Worm (Caenorhabditis elegans): ENCODE results near the gene rpn-1.

The rpn-1 gene

ce11 chrIV:6909863-6910733 is at the start of gene rpn-1, which contains the start of gene ribo-1:
TSS of gene rpn-1 (minus strand) at chrIV:6909913.
TSS of gene ribo-1 (plus strand) at chrIV:6910683.
- no peak for TF ChIP-seq unc-62 (GFP tag; optimal IDR thresholded peaks at IDR 0.05)

ce11 chrIV:6959483-6959882 is 49.8 kb upstream of the rpn-1 start:
- no peak for TF ChIP-seq unc-62 (GFP tag; optimal IDR thresholded peaks at IDR 0.05)

- no peak for TF ChIP-seq unc-62 (GFP tag; optimal IDR thresholded peaks at IDR 0.05)
Observed at ce11 chrIV:6958696-6959095, 49.0 kb upstream of the rpn-1 start.

- TF ChIP-seq unc-62 (GFP tag; optimal IDR thresholded peaks at IDR 0.05) = no peak
Observed at ce11 chrIV:6957341-6957740, 47.6 kb upstream of the rpn-1 start, which contains the start of gene jnk-1. TSS of gene jnk-1 (plus strand) at chrIV:6957641.

- no peak for TF ChIP-seq unc-62 (GFP tag; optimal IDR thresholded peaks at IDR 0.05)
Observed at ce11 chrIV:6956668-6957067, 47.0 kb upstream of the rpn-1 start.

ce11 chrIV:6954682-6955081 is 45.0 kb upstream of the rpn-1 start:
- no peak for TF ChIP-seq unc-62 (GFP tag; optimal IDR thresholded peaks at IDR 0.05)

- no peak for TF ChIP-seq unc-62 (GFP tag; optimal IDR thresholded peaks at IDR 0.05)
Observed at ce11 chrIV:6951259-6951658, 41.5 kb upstream of the rpn-1 start.

- TF ChIP-seq unc-62 (GFP tag; optimal IDR thresholded peaks at IDR 0.05) = no peak
Observed at ce11 chrIV:6946832-6947231, 37.1 kb upstream of the rpn-1 start.

- no peak for TF ChIP-seq unc-62 (GFP tag; optimal IDR thresholded peaks at IDR 0.05)
Observed at ce11 chrIV:6941101-6941500, 31.4 kb upstream of the rpn-1 start.

ce11 chrIV:6937548-6937947 is 27.8 kb upstream of the rpn-1 start, which contains the start of gene npr-12:
TSS of gene npr-12 (minus strand) at chrIV:6937648.
- TF ChIP-seq unc-62 (GFP tag; optimal IDR thresholded peaks at IDR 0.05) = no peak

- TF ChIP-seq unc-62 (GFP tag; optimal IDR thresholded peaks at IDR 0.05) = no peak
Observed at ce11 chrIV:6928417-6928816, 18.7 kb upstream of the rpn-1 start, which contains the start of gene cest-6. TSS of gene cest-6 (minus strand) at chrIV:6928517.

ce11 chrIV:6925520-6925919 is 15.8 kb upstream of the rpn-1 start:
- TF ChIP-seq unc-62 (GFP tag; optimal IDR thresholded peaks at IDR 0.05) = no peak

- TF ChIP-seq unc-62 (GFP tag; optimal IDR thresholded peaks at IDR 0.05) = no peak
Observed at ce11 chrIV:6923070-6923469, 13.4 kb upstream of the rpn-1 start, which contains the start of gene T22D1.1. TSS of gene T22D1.1 (plus strand) at chrIV:6923370.

- no peak for TF ChIP-seq unc-62 (GFP tag; optimal IDR thresholded peaks at IDR 0.05)
Observed at ce11 chrIV:6920063-6920462, 10.3 kb upstream of the rpn-1 start, which contains the start of gene T22D1.18. TSS of gene T22D1.18 (minus strand) at chrIV:6920163.

- no peak for TF ChIP-seq unc-62 (GFP tag; optimal IDR thresholded peaks at IDR 0.05)
Observed at ce11 chrIV:6919318-6919717, 9.6 kb upstream of the rpn-1 start, which contains the start of gene ruvb-2. TSS of gene ruvb-2 (minus strand) at chrIV:6919406.

ce11 chrIV:6916831-6917230 is 7.1 kb upstream of the rpn-1 start:
- TF ChIP-seq unc-62 (GFP tag; optimal IDR thresholded peaks at IDR 0.05) = no peak

Data from whole organism, dauer.